Worm (Caenorhabditis elegans) whole organism, midembryonic: Measurements from ENCODE around the gene col-88.

Experiments
- klf-2 ChIP-seq: fragments of 200-800 bp; sonication (Bioruptor generic); conservative IDR thresholded peaks from 2 replicates; pipeline ENCODE4 v1.3.6; 2022; ENCODE audit warnings: missing genetic modification reagents, missing genetic modification characterization, missing compliant biosample characterization
- med-1 ChIP-seq: sonication (generic microtip); optimal IDR thresholded peaks from 2 replicates; lab custom pipeline; 2017; ENCODE audit warnings: missing genetic modification characterization, mild to moderate bottlenecking, missing compliant biosample characterization, antibody characterized with exemption, missing genetic modification reagents; ENCODE audit not compliant: insufficient read depth

DNA sequence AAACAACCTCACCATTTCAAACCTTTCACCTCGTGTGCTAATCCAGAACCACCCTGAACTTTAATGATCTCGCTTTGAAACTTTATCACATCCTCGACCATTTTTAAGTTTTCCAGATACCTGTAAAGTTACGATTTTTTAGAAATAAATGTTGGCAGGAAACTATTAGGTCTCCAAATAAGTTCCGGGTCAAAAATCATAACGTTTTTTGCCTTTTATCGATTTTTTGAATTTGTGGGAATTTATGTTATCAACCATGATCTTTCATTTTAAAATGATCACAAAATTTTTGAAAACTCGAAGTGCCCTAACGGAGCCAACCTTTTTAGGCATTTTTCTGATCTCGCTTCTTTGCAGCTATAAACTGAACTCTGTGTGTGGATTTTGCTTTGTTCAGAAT, 20.2 kb downstream of the col-88 start, which contains the start of gene btb-5:
- TF ChIP-seq klf-2 (GFP tag; lab: Robert Waterston, UW) = no peak
- no peak for TF ChIP-seq med-1 (GFP tag; lab: Kevin White, UChicago)
